Fruit fly (Drosophila melanogaster) whole organism, embryonic: ENCODE results near the gene Tfb4.
A peak's percentile ranks its signal among the peaks of the same experiment; 100 is the strongest.

Source experiments
- ATbp ChIP-seq: fragments of 200-800 bp; sonication (Bioruptor generic); optimal IDR thresholded peaks from 2 replicates; lab custom pipeline; 2017; ENCODE audit warnings: missing biosample characterization, mild to moderate bottlenecking, missing genetic modification characterization, missing genetic modification reagents
- CG10366 ChIP-seq: fragments of 200-800 bp; sonication (Bioruptor generic); IDR thresholded peaks from 2 replicates; pipeline ENCODE4 v1.3.6; 2022; ENCODE audit warnings: missing biosample characterization, missing genetic modification characterization
- CG11093 ChIP-seq: fragments of 200-800 bp; sonication (Bioruptor generic); IDR thresholded peaks from 3 replicates; pipeline ENCODE4 v1.3.6; 2022; ENCODE audit warnings: missing biosample characterization, missing genetic modification characterization
- CG12299 ChIP-seq: fragments of 200-800 bp; sonication (Bioruptor generic); optimal IDR thresholded peaks from 2 replicates; lab custom pipeline; 2018; ENCODE audit warnings: missing biosample characterization, mild to moderate bottlenecking, missing genetic modification characterization
- CG12744 ChIP-seq: fragments of 200-800 bp; sonication (Bioruptor generic); optimal IDR thresholded peaks from 2 replicates; lab custom pipeline; 2016; ENCODE audit warnings: missing biosample characterization, missing genetic modification characterization
- CG13296 ChIP-seq: fragments of 200-800 bp; sonication (Bioruptor generic); optimal IDR thresholded peaks from 3 replicates; lab custom pipeline; 2018; ENCODE audit warnings: missing biosample characterization, mild to moderate bottlenecking, missing genetic modification characterization
- CG13424 ChIP-seq: fragments of 200-800 bp; sonication (Bioruptor generic); optimal IDR thresholded peaks from 2 replicates; lab custom pipeline; 2019; ENCODE audit warnings: missing biosample characterization, mild to moderate bottlenecking, missing genetic modification characterization, moderate library complexity
- CG16779 ChIP-seq: fragments of 200-800 bp; sonication (Bioruptor generic); IDR thresholded peaks from 2 replicates; pipeline ENCODE4 v1.3.6; 2022; ENCODE audit warnings: missing biosample characterization, missing genetic modification characterization
- CG17385 ChIP-seq: fragments of 200-800 bp; sonication (Bioruptor generic); optimal IDR thresholded peaks from 3 replicates; lab custom pipeline; 2018; ENCODE audit warnings: missing biosample characterization, mild to moderate bottlenecking, missing genetic modification characterization
- CG3163 ChIP-seq: fragments of 200-800 bp; sonication (Bioruptor generic); optimal IDR thresholded peaks from 3 replicates; lab custom pipeline; 2016; ENCODE audit warnings: missing biosample characterization, missing genetic modification characterization
- CG34422 ChIP-seq: fragments of 200-800 bp; sonication (Bioruptor generic); IDR thresholded peaks from 3 replicates; pipeline ENCODE4 v1.3.6; 2022; ENCODE audit warnings: missing biosample characterization, missing genetic modification characterization
- CG6654 ChIP-seq: fragments of 200-800 bp; sonication (Bioruptor generic); optimal IDR thresholded peaks from 2 replicates; lab custom pipeline; 2017; ENCODE audit warnings: missing biosample characterization, mild to moderate bottlenecking, missing genetic modification characterization
- CG6689 ChIP-seq: fragments of 200-800 bp; sonication (Bioruptor generic); IDR thresholded peaks from 2 replicates; pipeline ENCODE4 v1.3.6; 2022; ENCODE audit warnings: missing biosample characterization, missing genetic modification characterization
- CG7556 ChIP-seq: fragments of 200-800 bp; sonication (Bioruptor generic); optimal IDR thresholded peaks from 2 replicates; lab custom pipeline; 2017; ENCODE audit warnings: missing biosample characterization, mild to moderate bottlenecking, missing genetic modification characterization
- CG8359 ChIP-seq: fragments of 200-800 bp; sonication (Bioruptor generic); optimal IDR thresholded peaks from 2 replicates; lab custom pipeline; 2017; ENCODE audit warnings: missing biosample characterization, mild to moderate bottlenecking, missing genetic modification characterization, borderline replicate concordance
- CG9727 ChIP-seq: fragments of 200-800 bp; sonication (Bioruptor generic); optimal IDR thresholded peaks from 3 replicates; lab custom pipeline; 2017; ENCODE audit warnings: missing biosample characterization, mild to moderate bottlenecking, missing genetic modification characterization
- CHES-1-like ChIP-seq: fragments of 200-800 bp; sonication (Bioruptor generic); optimal IDR thresholded peaks from 2 replicates; lab custom pipeline; 2016; ENCODE audit warnings: missing biosample characterization, missing genetic modification characterization
- Dbx ChIP-seq: fragments of 200-800 bp; sonication (Bioruptor generic); IDR thresholded peaks from 3 replicates; pipeline ENCODE4 v1.3.6; 2022; ENCODE audit warnings: missing biosample characterization, missing genetic modification characterization
- Dll ChIP-seq: fragments of 200-800 bp; sonication (Bioruptor generic); IDR thresholded peaks from 4 replicates; pipeline ENCODE4 v1.3.6; 2022; ENCODE audit warnings: missing biosample characterization, missing genetic modification characterization; ENCODE audit not compliant: partially characterized antibody
- H15 ChIP-seq: fragments of 200-800 bp; sonication (Bioruptor generic); IDR thresholded peaks from 3 replicates; pipeline ENCODE4 v1.3.6; 2022; ENCODE audit warnings: missing biosample characterization, missing genetic modification characterization
- Med ChIP-seq: fragments of 200-800 bp; sonication (Bioruptor generic); peaks from one replicate; lab custom pipeline; 2016; ENCODE audit warnings: missing biosample characterization, missing genetic modification characterization, mild to moderate bottlenecking, inconsistent platforms, moderate library complexity
- Myb ChIP-seq: fragments of 200-800 bp; sonication (Bioruptor generic); optimal IDR thresholded peaks from 2 replicates; lab custom pipeline; 2016; ENCODE audit warnings: missing biosample characterization, missing genetic modification characterization
- NC2α ChIP-seq: fragments of 200-800 bp; sonication (Bioruptor generic); optimal IDR thresholded peaks from 2 replicates; lab custom pipeline; 2016; ENCODE audit warnings: missing biosample characterization, missing genetic modification characterization
- Opbp ChIP-seq: fragments of 200-800 bp; sonication (Bioruptor generic); IDR thresholded peaks from 3 replicates; pipeline ENCODE4 v1.3.6; 2022; ENCODE audit warnings: missing biosample characterization, missing genetic modification characterization; ENCODE audit not compliant: partially characterized antibody
- Pdp1 ChIP-seq, 2 experiments: fragments of 200-800 bp; sonication (Bioruptor generic); optimal IDR thresholded peaks; 3 replicates each; lab custom pipeline; 2016; ENCODE audit warnings: missing biosample characterization in 2 of 2, missing genetic modification characterization in 2 of 2, mild to moderate bottlenecking in 1 of 2, moderate library complexity in 1 of 2
- Rfx ChIP-seq: fragments of 200-800 bp; sonication (Bioruptor generic); IDR thresholded peaks from 2 replicates; pipeline ENCODE4 v1.3.6; 2022; ENCODE audit warnings: missing biosample characterization, missing genetic modification characterization
- Rx ChIP-seq: fragments of 200-800 bp; sonication (Bioruptor generic); IDR thresholded peaks from 2 replicates; pipeline ENCODE4 v1.3.6; 2022; ENCODE audit warnings: missing biosample characterization, missing genetic modification characterization
- Sox100B ChIP-seq: fragments of 200-800 bp; sonication (Bioruptor generic); optimal IDR thresholded peaks from 3 replicates; lab custom pipeline; 2018; ENCODE audit warnings: missing biosample characterization, mild to moderate bottlenecking, missing genetic modification characterization
- cad ChIP-seq: fragments of >200 bp; optimal IDR thresholded peaks from 2 replicates; lab custom pipeline; 2017; ENCODE audit warnings: missing biosample characterization, missing genetic modification characterization
- cas ChIP-seq: fragments of 200-800 bp; sonication (Bioruptor generic); IDR thresholded peaks from 2 replicates; pipeline ENCODE4 v1.3.6; 2022; ENCODE audit warnings: missing biosample characterization, missing genetic modification characterization
- ems ChIP-seq: fragments of 200-800 bp; sonication (Bioruptor generic); optimal IDR thresholded peaks from 3 replicates; lab custom pipeline; 2016; ENCODE audit warnings: missing biosample characterization, missing genetic modification characterization
- ewg ChIP-seq: fragments of 200-800 bp; sonication (Bioruptor generic); optimal IDR thresholded peaks from 3 replicates; lab custom pipeline; 2017; ENCODE audit warnings: mild to moderate bottlenecking, missing biosample characterization, missing genetic modification reagents, missing genetic modification characterization
- fd102C ChIP-seq: fragments of 200-800 bp; sonication (Bioruptor generic); optimal IDR thresholded peaks from 2 replicates; lab custom pipeline; 2018; ENCODE audit warnings: missing biosample characterization, mild to moderate bottlenecking, missing genetic modification characterization, moderate library complexity
- gcm2 ChIP-seq: fragments of 200-800 bp; sonication (Bioruptor generic); optimal IDR thresholded peaks from 2 replicates; lab custom pipeline; 2016; ENCODE audit warnings: missing biosample characterization, missing genetic modification characterization
- gsb ChIP-seq: fragments of 200-800 bp; sonication (Bioruptor generic); IDR thresholded peaks from 2 replicates; pipeline ENCODE4 v1.3.6; 2022; ENCODE audit warnings: missing biosample characterization, missing genetic modification characterization
- hkb ChIP-seq, 2 experiments: fragments of 200-800 bp in 1 of 2; fragments of >200 bp in 1 of 2; sonication (Bioruptor generic) in 1 of 2; IDR thresholded peaks in 1 of 2; optimal IDR thresholded peaks in 1 of 2; 2 replicates each; pipeline versions ENCODE4 v1.3.6 to Lab custom; 2017 to 2022; ENCODE audit warnings: missing biosample characterization in 1 of 2, missing genetic modification characterization in 1 of 2
- ken ChIP-seq: fragments of 200-800 bp; sonication (Bioruptor generic); IDR thresholded peaks from 3 replicates; pipeline ENCODE4 v1.3.6; 2022; ENCODE audit warnings: missing biosample characterization, missing genetic modification characterization
- maf-S ChIP-seq: fragments of 200-800 bp; sonication (Bioruptor generic); optimal IDR thresholded peaks from 2 replicates; lab custom pipeline; 2016; ENCODE audit warnings: missing biosample characterization, missing genetic modification characterization
- nau ChIP-seq: fragments of 200-800 bp; sonication (Bioruptor generic); optimal IDR thresholded peaks from 3 replicates; lab custom pipeline; 2017; ENCODE audit warnings: missing biosample characterization, mild to moderate bottlenecking, missing genetic modification characterization, missing genetic modification reagents
- pros ChIP-seq: fragments of 200-800 bp; sonication (Bioruptor generic); optimal IDR thresholded peaks from 3 replicates; lab custom pipeline; 2019; ENCODE audit warnings: missing biosample characterization, mild to moderate bottlenecking, missing genetic modification characterization, moderate library complexity
- row ChIP-seq: fragments of 200-800 bp; sonication (Bioruptor generic); IDR thresholded peaks from 3 replicates; pipeline ENCODE4 v1.3.6; 2022; ENCODE audit warnings: missing biosample characterization, missing genetic modification characterization
- slbo ChIP-seq: fragments of 200-800 bp; sonication (Bioruptor generic); IDR thresholded peaks from 2 replicates; pipeline ENCODE4 v1.3.6; 2022; ENCODE audit warnings: missing biosample characterization, missing genetic modification characterization
- stwl ChIP-seq: fragments of 200-800 bp; sonication (Bioruptor generic); optimal IDR thresholded peaks from 3 replicates; lab custom pipeline; 2018; ENCODE audit warnings: missing biosample characterization, mild to moderate bottlenecking, missing genetic modification characterization, moderate library complexity
- tll ChIP-seq, 2 experiments: fragments of 200-800 bp in 1 of 2; fragments of >200 bp in 1 of 2; sonication (Bioruptor generic) in 1 of 2; optimal IDR thresholded peaks; 2 replicates each; lab custom pipeline; 2017 to 2019; ENCODE audit warnings: missing biosample characterization in 2 of 2, missing genetic modification characterization in 2 of 2, mild to moderate bottlenecking in 1 of 2, moderate library complexity in 1 of 2
- tup ChIP-seq: fragments of 200-800 bp; sonication (Bioruptor generic); optimal IDR thresholded peaks from 2 replicates; lab custom pipeline; 2016; ENCODE audit warnings: missing biosample characterization, mild to moderate bottlenecking, missing genetic modification characterization, moderate library complexity
- vvl ChIP-seq: fragments of 200-800 bp; sonication (Bioruptor generic); IDR thresholded peaks from 2 replicates; pipeline ENCODE4 v1.3.6; 2022; ENCODE audit warnings: missing biosample characterization, missing genetic modification characterization

The Tfb4 gene

DNA sequence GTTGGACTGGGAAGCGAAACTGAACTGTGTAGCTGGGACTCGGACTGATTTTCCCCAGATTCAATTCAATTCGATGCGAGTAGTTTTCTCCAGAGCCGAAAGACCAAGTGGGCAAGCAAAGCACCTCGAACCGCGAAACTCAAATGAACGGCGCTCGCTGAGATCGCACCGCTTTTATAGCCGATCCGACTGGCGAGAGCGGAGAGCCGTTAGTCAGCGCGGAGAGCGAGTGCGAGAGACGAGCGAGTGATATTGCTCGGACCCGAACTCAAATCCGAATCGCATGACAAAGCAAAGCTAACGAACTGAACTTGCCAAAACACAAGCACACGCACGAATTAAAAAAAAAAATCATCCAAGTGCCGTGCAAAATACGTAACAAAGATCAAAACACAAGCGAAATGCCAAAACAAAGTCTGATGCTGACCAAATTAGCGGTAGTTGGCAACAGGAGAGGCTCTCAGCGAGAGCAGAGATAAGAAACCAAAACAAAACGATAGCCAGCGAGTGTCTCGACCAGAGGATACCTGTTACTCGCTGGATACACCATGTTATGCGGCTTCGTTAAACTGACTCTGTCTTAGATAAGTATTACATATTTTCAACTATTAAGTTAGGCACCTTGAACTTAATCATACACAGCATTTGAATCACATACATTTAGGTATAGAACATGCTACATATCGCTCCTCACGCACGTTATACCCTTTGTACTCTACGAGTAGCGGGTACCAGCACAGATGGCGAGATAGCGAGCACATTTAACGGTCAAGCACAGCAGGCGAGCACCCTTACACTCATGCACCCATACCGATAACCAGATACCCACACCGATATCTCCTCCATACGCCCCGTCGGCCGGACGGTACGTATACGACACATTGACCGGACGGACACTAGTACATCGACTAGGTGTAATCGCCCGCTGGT, 31.3 kb downstream of the Tfb4 start (continued):
- TF ChIP-seq CG8359 (GFP tag; lab: Kevin White, UChicago) (no peak), CG13296 (GFP tag; lab: Kevin White, UChicago) (peak; percentile 50), Rfx (peak; percentile 84), tup (GFP tag; lab: Kevin White, UChicago) (peak; percentile 40), Opbp (GFP tag; lab: Robert Waterston, UW) (peak; percentile 40; the same call in 1 of the 3 replicates), cad (GFP tag; lab: Kevin White, UChicago) (no peak), gcm2 (GFP tag; lab: Kevin White, UChicago) (peak; percentile 55), CG10366 (GFP tag; lab: Robert Waterston, UW) (peak; percentile 76), ken (GFP tag; lab: Robert Waterston, UW) (peak; percentile 72; the same call in 2 of the 3 replicates), Pdp1 (GFP tag; optimal IDR thresholded peaks at IDR 0.05; lab: Kevin White, UChicago) (peak; percentile 23 to 53), Dll (GFP tag; lab: Robert Waterston, UW) (no peak), hkb (optimal IDR thresholded peaks at IDR 0.05; lab: Kevin White, UChicago) (no peak), hkb (GFP tag; IDR thresholded peaks at IDR 0.05; lab: Robert Waterston, UW) (peak; percentile 80)
- TF ChIP-seq, all 482 proteins: peak for 355

DNA sequence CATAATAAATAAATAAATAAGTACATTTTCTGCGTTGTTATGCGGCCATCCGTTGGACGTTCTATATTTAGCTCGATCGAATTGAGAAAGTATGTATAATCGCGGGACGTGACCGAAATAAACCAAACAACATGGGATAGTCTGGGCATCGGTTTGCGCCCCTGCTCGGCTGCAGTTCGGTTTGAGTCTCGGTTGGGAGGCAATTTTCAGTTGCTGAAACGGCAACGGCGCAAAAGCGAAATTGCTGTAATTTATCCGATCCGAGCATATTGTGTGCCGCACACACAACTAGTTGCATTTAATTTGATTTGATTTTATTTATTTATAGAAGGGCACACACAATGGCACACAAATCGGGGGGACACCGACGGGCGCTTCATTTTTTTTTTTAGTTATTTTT, 32.3 kb downstream of the Tfb4 start:
- TF ChIP-seq fd102C (GFP tag; lab: Kevin White, UChicago), result no peak
- no peak for TF ChIP-seq CG3163
- TF ChIP-seq CHES-1-like (GFP tag; lab: Kevin White, UChicago), result no peak
- TF ChIP-seq Rx (GFP tag; lab: Robert Waterston, UW), result no peak
- TF ChIP-seq ems, result no peak
- no peak for TF ChIP-seq gsb (GFP tag; lab: Robert Waterston, UW)
- no peak for TF ChIP-seq CG7556 (GFP tag; lab: Kevin White, UChicago)
- no peak for TF ChIP-seq Myb (GFP tag; lab: Kevin White, UChicago)
- peak in 1 of 2 experiments; percentile 32 for TF ChIP-seq Pdp1 (GFP tag; optimal IDR thresholded peaks at IDR 0.05; lab: Kevin White, UChicago)
- TF ChIP-seq ewg (GFP tag; lab: Kevin White, UChicago), result peak; percentile 21
- TF ChIP-seq nau (GFP tag; lab: Kevin White, UChicago), result no peak
- no peak for TF ChIP-seq CG6654
- TF ChIP-seq CG9727 (GFP tag; lab: Kevin White, UChicago), result peak; percentile 32
- TF ChIP-seq Sox100B (GFP tag; lab: Kevin White, UChicago), result no peak
- TF ChIP-seq CG12744 (GFP tag; lab: Kevin White, UChicago), result no peak
- TF ChIP-seq CG16779 (GFP tag; lab: Robert Waterston, UW), result no peak
- TF ChIP-seq slbo (GFP tag; lab: Robert Waterston, UW), result 0 out of 2 replicates have a peak, but pooled peaks have one; percentile 11
- TF ChIP-seq CG12299 (tag; lab: Kevin White, UChicago), result no peak
- no peak for TF ChIP-seq CG17385
- TF ChIP-seq NC2α (GFP tag; lab: Kevin White, UChicago), result no peak
- no peak for TF ChIP-seq tll (GFP tag; optimal IDR thresholded peaks at IDR 0.05; lab: Kevin White, UChicago)
- no peak for TF ChIP-seq CG10366 (GFP tag; lab: Robert Waterston, UW)
- no peak for TF ChIP-seq CG13424
- TF ChIP-seq maf-S, result no peak
- TF ChIP-seq CG6689 (GFP tag; lab: Robert Waterston, UW), result no peak
- 0 out of 3 replicates have a peak, but pooled peaks have one; percentile 31 for TF ChIP-seq Dbx (GFP tag; lab: Robert Waterston, UW)
- peak; percentile 13; the same call in 1 of the 2 replicates for TF ChIP-seq vvl (GFP tag; lab: Robert Waterston, UW)
- TF ChIP-seq CG11093 (GFP tag; lab: Robert Waterston, UW), result no peak
- TF ChIP-seq H15 (GFP tag; lab: Robert Waterston, UW), result no peak
- TF ChIP-seq ATbp (GFP tag; lab: Kevin White, UChicago), result no peak
- TF ChIP-seq pros (GFP tag; lab: Kevin White, UChicago), result no peak
- no peak for TF ChIP-seq row (GFP tag; lab: Robert Waterston, UW)
- 0 out of 3 replicates have a peak, but pooled peaks have one; percentile 21 for TF ChIP-seq CG34422 (GFP tag; lab: Robert Waterston, UW)
- peak; percentile 7 for TF ChIP-seq stwl (tag; lab: Kevin White, UChicago)
- no peak for TF ChIP-seq cas (GFP tag; lab: Robert Waterston, UW)
- no peak for TF ChIP-seq Med
